Worm (Caenorhabditis elegans) whole organism, midembryonic: ENCODE results near the gene F53A9.7.

Experiments used
- T22C8.4 ChIP-seq: fragments of 200-800 bp; sonication (Bioruptor generic); IDR thresholded peaks from 2 replicates; pipeline ENCODE4 v1.3.6; 2022; ENCODE audit warnings: missing genetic modification characterization, missing compliant biosample characterization
- cog-1 ChIP-seq: sonication (generic microtip); optimal IDR thresholded peaks from 2 replicates; lab custom pipeline; 2016; ENCODE audit warnings: missing genetic modification characterization, missing compliant biosample characterization
- flt-1 ChIP-seq: fragments of 200-800 bp; sonication (Bioruptor generic); IDR thresholded peaks from 2 replicates; pipeline ENCODE4 v1.3.6; 2022; ENCODE audit warnings: missing genetic modification characterization, missing compliant biosample characterization
- klf-2 ChIP-seq: fragments of 200-800 bp; sonication (Bioruptor generic); conservative IDR thresholded peaks from 2 replicates; pipeline ENCODE4 v1.3.6; 2022; ENCODE audit warnings: missing genetic modification reagents, missing genetic modification characterization, missing compliant biosample characterization
- med-1 ChIP-seq: sonication (generic microtip); optimal IDR thresholded peaks from 2 replicates; lab custom pipeline; 2017; ENCODE audit warnings: missing genetic modification characterization, mild to moderate bottlenecking, missing compliant biosample characterization, antibody characterized with exemption, missing genetic modification reagents; ENCODE audit not compliant: insufficient read depth
- ref-1 ChIP-seq: fragments of 200-800 bp; sonication (Bioruptor generic); conservative IDR thresholded peaks from 2 replicates; pipeline ENCODE4 v1.3.6; 2022; ENCODE audit warnings: missing genetic modification reagents, missing genetic modification characterization, missing compliant biosample characterization
- tab-1 ChIP-seq: fragments of 200-800 bp; sonication (Bioruptor generic); IDR thresholded peaks from 2 replicates; pipeline ENCODE4 v1.3.6; 2022; ENCODE audit warnings: missing genetic modification characterization, missing compliant biosample characterization
- ztf-23 ChIP-seq: fragments of 200-800 bp; sonication (Bioruptor generic); IDR thresholded peaks from 2 replicates; pipeline ENCODE4 v1.3.6; 2022; ENCODE audit warnings: missing genetic modification reagents, missing genetic modification characterization, missing compliant biosample characterization
- ztf-29 ChIP-seq: fragments of 200-800 bp; sonication (Bioruptor generic); IDR thresholded peaks from 2 replicates; pipeline ENCODE4 v1.3.6; 2022; ENCODE audit warnings: missing genetic modification reagents, missing genetic modification characterization, missing compliant biosample characterization

Gene F53A9.7

ce11 chrX:8676088-8676779 is 40.5 kb downstream of the F53A9.7 start:
- no peak for TF ChIP-seq tab-1
- TF ChIP-seq T22C8.4 (GFP tag; lab: Robert Waterston, UW): no peak
- TF ChIP-seq cog-1 (tag; lab: Kevin White, UChicago): no peak
- TF ChIP-seq ztf-23 (GFP tag; lab: Robert Waterston, UW): no peak
- TF ChIP-seq med-1: no peak
- no peak for TF ChIP-seq ref-1 (GFP tag; lab: Robert Waterston, UW)
- no peak for TF ChIP-seq flt-1 (GFP tag; lab: Robert Waterston, UW)
- TF ChIP-seq ztf-29: no peak
- TF ChIP-seq klf-2: no peak

ce11 chrX:8675151-8675550 is 41.6 kb downstream of the F53A9.7 start:
- TF ChIP-seq ztf-23 (GFP tag; lab: Robert Waterston, UW) (no peak), tab-1 (no peak), T22C8.4 (GFP tag; lab: Robert Waterston, UW) (no peak), cog-1 (tag; lab: Kevin White, UChicago) (no peak), ref-1 (GFP tag; lab: Robert Waterston, UW) (no peak), med-1 (no peak), flt-1 (GFP tag; lab: Robert Waterston, UW) (no peak), ztf-29 (no peak), klf-2 (no peak)

- TF ChIP-seq ref-1 (GFP tag; lab: Robert Waterston, UW) (no peak), klf-2 (no peak), T22C8.4 (GFP tag; lab: Robert Waterston, UW) (no peak)
Measured at ce11 chrX:8674514-8674913, 42.2 kb downstream of the F53A9.7 start.

- TF ChIP-seq ztf-23 (GFP tag; lab: Robert Waterston, UW) (no peak), klf-2 (no peak), T22C8.4 (GFP tag; lab: Robert Waterston, UW) (no peak), cog-1 (tag; lab: Kevin White, UChicago) (no peak), ztf-29 (no peak), med-1 (no peak), ref-1 (GFP tag; lab: Robert Waterston, UW) (no peak), flt-1 (GFP tag; lab: Robert Waterston, UW) (no peak), tab-1 (no peak)
Measured at ce11 chrX:8672760-8673159, 44.0 kb downstream of the F53A9.7 start, which contains the start of the genes K09E2.2 and K09E2.3. TSS of gene K09E2.2 (plus strand) at chrX:8673060. TSS of gene K09E2.3 (plus strand) at chrX:8673084.
